Worm (Caenorhabditis elegans) whole organism, young adult: ENCODE measurements around the gene Y54G2A.15.

Source experiments
- C06A6.2 ChIP-seq: fragments of 200-800 bp; sonication (Bioruptor generic); conservative IDR thresholded peaks from 2 replicates; pipeline ENCODE4 v1.3.6; 2022; ENCODE audit warnings: missing genetic modification characterization, missing compliant biosample characterization
- F10E7.11 ChIP-seq: sonication (generic microtip); optimal IDR thresholded peaks from 2 replicates; lab custom pipeline; 2017; ENCODE audit warnings: mild to moderate bottlenecking, missing genetic modification characterization, moderate library complexity, missing compliant biosample characterization
- F22D6.2 ChIP-seq: sonication (generic microtip); optimal IDR thresholded peaks from 2 replicates; lab custom pipeline; 2016; ENCODE audit warnings: mild to moderate bottlenecking, missing genetic modification characterization, missing compliant biosample characterization
- F23B12.7 ChIP-seq: sonication (generic microtip); optimal IDR thresholded peaks from 2 replicates; lab custom pipeline; 2017; ENCODE audit warnings: missing genetic modification characterization, mild to moderate bottlenecking, missing compliant biosample characterization, antibody characterized with exemption, moderate library complexity; ENCODE audit not compliant: insufficient read depth
- F33H1.4 ChIP-seq: fragments of 200-800 bp; sonication (Bioruptor generic); IDR thresholded peaks from 2 replicates; pipeline ENCODE4 v1.3.6; 2022; ENCODE audit warnings: missing genetic modification reagents, missing genetic modification characterization, missing compliant biosample characterization
- F37B4.10 ChIP-seq: fragments of 200-800 bp; sonication (Bioruptor generic); IDR thresholded peaks from 2 replicates; pipeline ENCODE4 v1.3.6; 2022; ENCODE audit warnings: missing genetic modification characterization, missing compliant biosample characterization
- F57C9.4 ChIP-seq: sonication (generic microtip); optimal IDR thresholded peaks from 2 replicates; lab custom pipeline; 2017; ENCODE audit warnings: mild to moderate bottlenecking, missing genetic modification characterization, missing compliant biosample characterization
- K11D2.4 ChIP-seq: fragments of 200-800 bp; sonication (Bioruptor generic); IDR thresholded peaks from 2 replicates; pipeline ENCODE4 v1.3.6; 2022; ENCODE audit warnings: missing genetic modification reagents, missing genetic modification characterization, missing compliant biosample characterization
- Y79H2A.3 ChIP-seq: fragments of 200-800 bp; sonication (Bioruptor generic); conservative IDR thresholded peaks from 2 replicates; pipeline ENCODE4 v1.3.6; 2022; ENCODE audit warnings: missing genetic modification reagents, missing genetic modification characterization, missing compliant biosample characterization
- Y95B8A.8 ChIP-seq: fragments of 200-800 bp; sonication (Bioruptor generic); IDR thresholded peaks from 2 replicates; pipeline ENCODE4 v1.3.6; 2022; ENCODE audit warnings: missing genetic modification reagents, missing genetic modification characterization, missing compliant biosample characterization
- atf-7 ChIP-seq: sonication (generic microtip); optimal IDR thresholded peaks from 2 replicates; lab custom pipeline; 2017; ENCODE audit warnings: mild to moderate bottlenecking, missing genetic modification characterization, missing compliant biosample characterization
- athp-1 ChIP-seq: sonication (generic microtip); optimal IDR thresholded peaks from 2 replicates; lab custom pipeline; 2017; ENCODE audit warnings: mild to moderate bottlenecking, missing genetic modification characterization, missing compliant biosample characterization
- attf-3 ChIP-seq: fragments of 200-800 bp; sonication (Bioruptor generic); conservative IDR thresholded peaks from 2 replicates; pipeline ENCODE4 v1.3.6; 2022; ENCODE audit warnings: missing genetic modification reagents, missing genetic modification characterization, missing compliant biosample characterization
- attf-5 ChIP-seq: fragments of 200-800 bp; sonication (Bioruptor generic); optimal IDR thresholded peaks from 2 replicates; lab custom pipeline; 2018; ENCODE audit warnings: mild to moderate bottlenecking, missing genetic modification characterization, missing compliant biosample characterization
- attf-6 ChIP-seq: fragments of 200-800 bp; sonication (Bioruptor generic); IDR thresholded peaks from 2 replicates; pipeline ENCODE4 v1.3.6; 2022; ENCODE audit warnings: missing genetic modification reagents, missing genetic modification characterization, missing compliant biosample characterization
- ceh-27 ChIP-seq: fragments of 200-800 bp; sonication (Bioruptor generic); optimal IDR thresholded peaks from 2 replicates; lab custom pipeline; 2018; ENCODE audit warnings: mild to moderate bottlenecking, missing genetic modification characterization, moderate library complexity, missing compliant biosample characterization
- ceh-79 ChIP-seq: sonication (generic microtip); optimal IDR thresholded peaks from 2 replicates; lab custom pipeline; 2017; ENCODE audit warnings: mild to moderate bottlenecking, missing genetic modification characterization, missing compliant biosample characterization
- ceh-91 ChIP-seq: fragments of 200-800 bp; sonication (Bioruptor generic); IDR thresholded peaks from 2 replicates; pipeline ENCODE4 v1.3.6; 2022; ENCODE audit warnings: missing genetic modification reagents, missing genetic modification characterization, missing compliant biosample characterization
- efl-1 ChIP-seq: fragments of 150-350 bp; optimal IDR thresholded peaks from 2 replicates; lab custom pipeline; 2014; ENCODE audit warnings: missing biosample characterization, missing genetic modification reagents, missing genetic modification characterization
- egrh-3 ChIP-seq: fragments of 200-800 bp; sonication (Bioruptor generic); IDR thresholded peaks from 2 replicates; pipeline ENCODE4 v1.3.6; 2022; ENCODE audit warnings: missing genetic modification reagents, missing genetic modification characterization, missing compliant biosample characterization
- ekl-4 ChIP-seq: fragments of 200-800 bp; sonication (Bioruptor generic); IDR thresholded peaks from 2 replicates; pipeline ENCODE4 v1.3.6; 2022; ENCODE audit warnings: missing genetic modification reagents, missing genetic modification characterization, missing compliant biosample characterization
- ets-4 ChIP-seq: fragments of 200-800 bp; sonication (Bioruptor generic); optimal IDR thresholded peaks from 2 replicates; lab custom pipeline; 2018; ENCODE audit warnings: mild to moderate bottlenecking, missing genetic modification characterization, missing compliant biosample characterization
- hlh-12 ChIP-seq: sonication (generic microtip); optimal IDR thresholded peaks from 2 replicates; lab custom pipeline; 2016; ENCODE audit warnings: missing genetic modification characterization, missing compliant biosample characterization
- hmg-1.2 ChIP-seq: fragments of 200-800 bp; sonication (Bioruptor generic); IDR thresholded peaks from 2 replicates; pipeline ENCODE4 v1.3.6; 2022; ENCODE audit warnings: missing genetic modification reagents, missing genetic modification characterization, missing compliant biosample characterization
- hsf-1 ChIP-seq: fragments of 200-800 bp; sonication (Bioruptor generic); IDR thresholded peaks from 2 replicates; pipeline ENCODE4 v1.3.6; 2022; ENCODE audit warnings: missing genetic modification reagents, missing genetic modification characterization, missing compliant biosample characterization
- lag-1 ChIP-seq: fragments of 200-800 bp; sonication (Bioruptor generic); IDR thresholded peaks from 2 replicates; pipeline ENCODE4 v1.3.6; 2022; ENCODE audit warnings: missing genetic modification reagents, missing genetic modification characterization, missing compliant biosample characterization
- let-526 ChIP-seq: fragments of 200-800 bp; sonication (Bioruptor generic); IDR thresholded peaks from 2 replicates; pipeline ENCODE4 v1.3.6; 2022; ENCODE audit warnings: missing genetic modification reagents, missing genetic modification characterization, missing compliant biosample characterization
- lin-26 ChIP-seq: fragments of 200-800 bp; sonication (Bioruptor generic); IDR thresholded peaks from 2 replicates; pipeline ENCODE4 v1.3.6; 2022; ENCODE audit warnings: missing genetic modification reagents, missing genetic modification characterization, missing compliant biosample characterization
- lin-35 ChIP-seq, 3 experiments: fragments of 150-350 bp in 2 of 3; sonication (generic microtip) in 1 of 3; optimal IDR thresholded peaks; 2 replicates each; lab custom pipeline; 2014 to 2018; ENCODE audit warnings: missing biosample characterization in 3 of 3, missing genetic modification characterization in 3 of 3, missing genetic modification reagents in 3 of 3
- lin-40 ChIP-seq: sonication (generic microtip); optimal IDR thresholded peaks from 2 replicates; lab custom pipeline; 2016; ENCODE audit warnings: missing genetic modification characterization, mild to moderate bottlenecking, missing compliant biosample characterization, missing genotype, missing genetic modification reagents
- lsl-1 ChIP-seq: fragments of 200-800 bp; sonication (Bioruptor generic); optimal IDR thresholded peaks from 2 replicates; lab custom pipeline; 2018; ENCODE audit warnings: mild to moderate bottlenecking, missing genetic modification characterization, moderate library complexity, missing compliant biosample characterization
- madf-3 ChIP-seq: fragments of 200-800 bp; sonication (Bioruptor generic); IDR thresholded peaks from 2 replicates; pipeline ENCODE4 v1.3.6; 2022; ENCODE audit warnings: missing genetic modification reagents, missing genetic modification characterization, missing compliant biosample characterization
- madf-6 ChIP-seq: fragments of 200-800 bp; sonication (Bioruptor generic); IDR thresholded peaks from 2 replicates; pipeline ENCODE4 v1.3.6; 2022; ENCODE audit warnings: missing genetic modification reagents, missing genetic modification characterization, missing compliant biosample characterization
- madf-8 ChIP-seq: fragments of 200-800 bp; sonication (Bioruptor generic); conservative IDR thresholded peaks from 2 replicates; pipeline ENCODE4 v1.3.6; 2022; ENCODE audit warnings: missing genetic modification reagents, missing genetic modification characterization, missing compliant biosample characterization
- mel-28 ChIP-seq: sonication (generic microtip); optimal IDR thresholded peaks from 2 replicates; lab custom pipeline; 2016; ENCODE audit warnings: borderline replicate concordance, mild to moderate bottlenecking, missing genetic modification characterization, missing compliant biosample characterization
- nhr-90 ChIP-seq: sonication (generic microtip); optimal IDR thresholded peaks from 2 replicates; lab custom pipeline; 2016; ENCODE audit warnings: missing genotype, mild to moderate bottlenecking, missing genetic modification characterization, missing compliant biosample characterization
- pbrm-1 ChIP-seq: fragments of 200-800 bp; sonication (Bioruptor generic); IDR thresholded peaks from 2 replicates; pipeline ENCODE4 v1.3.6; 2022; ENCODE audit warnings: missing genetic modification reagents, missing genetic modification characterization, missing compliant biosample characterization
- pha-4 ChIP-seq: fragments of 150-350 bp; sonication (generic microtip); optimal IDR thresholded peaks from 2 replicates; lab custom pipeline; 2014; ENCODE audit warnings: missing biosample characterization, missing genetic modification reagents, missing genetic modification characterization
- rcor-1 ChIP-seq: fragments of 200-800 bp; sonication (Bioruptor generic); IDR thresholded peaks from 2 replicates; pipeline ENCODE4 v1.3.6; 2022; ENCODE audit warnings: missing genetic modification reagents, missing genetic modification characterization, missing compliant biosample characterization
- repo-1 ChIP-seq: sonication (generic microtip); optimal IDR thresholded peaks from 2 replicates; lab custom pipeline; 2017; ENCODE audit warnings: mild to moderate bottlenecking, missing genetic modification characterization, missing compliant biosample characterization
- snpc-1.3 ChIP-seq: sonication (generic microtip); optimal IDR thresholded peaks from 2 replicates; lab custom pipeline; 2017; ENCODE audit warnings: missing genetic modification characterization, mild to moderate bottlenecking, missing compliant biosample characterization, antibody characterized with exemption, moderate library complexity, missing genotype, missing genetic modification reagents; ENCODE audit not compliant: insufficient read depth
- snpc-3.4 ChIP-seq: sonication (generic microtip); optimal IDR thresholded peaks from 2 replicates; lab custom pipeline; 2017; ENCODE audit warnings: missing genetic modification characterization, mild to moderate bottlenecking, missing compliant biosample characterization, antibody characterized with exemption, moderate library complexity, missing genotype, missing genetic modification reagents
- tbp1 ChIP-seq: fragments of 200-800 bp; sonication (Bioruptor generic); optimal IDR thresholded peaks from 2 replicates; lab custom pipeline; 2018; ENCODE audit warnings: mild to moderate bottlenecking, missing genetic modification characterization, missing compliant biosample characterization
- tbx-9 ChIP-seq: sonication (generic microtip); optimal IDR thresholded peaks from 2 replicates; lab custom pipeline; 2016; ENCODE audit warnings: borderline replicate concordance, missing genetic modification characterization, inconsistent platforms, missing compliant biosample characterization
- unc-62 ChIP-seq: fragments of 150-350 bp; optimal IDR thresholded peaks from 2 replicates; lab custom pipeline; 2014; ENCODE audit warnings: missing biosample characterization, missing genetic modification reagents, missing genetic modification characterization
- xnd-1 ChIP-seq: sonication (generic microtip); optimal IDR thresholded peaks from 2 replicates; lab custom pipeline; 2016; ENCODE audit warnings: missing genotype, missing genetic modification reagents, missing genetic modification characterization, missing compliant biosample characterization
- zim-3 ChIP-seq: sonication (generic microtip); optimal IDR thresholded peaks from 2 replicates; lab custom pipeline; 2017; ENCODE audit warnings: mild to moderate bottlenecking, missing genetic modification characterization, moderate library complexity, missing compliant biosample characterization
- ztf-26 ChIP-seq: sonication (generic microtip); optimal IDR thresholded peaks from 2 replicates; lab custom pipeline; 2017; ENCODE audit warnings: missing genetic modification characterization, missing compliant biosample characterization

Gene Y54G2A.15

DNA sequence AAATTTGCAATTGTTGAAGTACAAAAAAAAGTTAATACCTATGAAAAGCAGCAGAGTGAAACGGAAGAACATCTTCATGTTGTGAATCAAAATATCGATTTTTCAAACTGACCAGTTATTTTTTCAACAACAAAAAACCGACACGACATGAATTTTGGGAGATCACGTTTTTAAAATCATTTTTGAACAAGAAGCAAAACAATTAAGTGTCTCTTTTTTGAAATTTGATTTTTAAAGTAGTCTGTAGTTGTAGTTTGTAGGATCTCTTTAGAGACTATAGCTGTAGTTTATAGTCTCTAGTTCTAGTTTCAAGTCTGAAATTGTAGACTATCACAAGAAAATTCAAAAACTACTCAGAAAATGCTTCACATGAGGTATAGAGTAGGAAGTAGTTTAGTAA, at the start of gene Y54G2A.15:
Y54G2A.15 (minus strand) TSS at position 101 of the 400 bp plus-strand sequence.
- TF ChIP-seq ekl-4 (GFP tag; lab: Robert Waterston, UW) (no peak), repo-1 (tag; lab: Kevin White, UChicago) (no peak), lin-35 (GFP tag; optimal IDR thresholded peaks at IDR 0.05; lab: Kevin White, UChicago) (no peak), snpc-3.4 (tag; lab: Kevin White, UChicago) (no peak)

- TF ChIP-seq F23B12.7 (tag; lab: Kevin White, UChicago) (no peak), attf-3 (GFP tag; lab: Robert Waterston, UW) (no peak), madf-6 (GFP tag; lab: Robert Waterston, UW) (peak; percentile 75), nhr-90 (tag; lab: Kevin White, UChicago) (no peak), tbp1 (GFP tag; lab: Kevin White, UChicago) (no peak), attf-6 (GFP tag; lab: Robert Waterston, UW) (no peak), unc-62 (GFP tag; lab: Kevin White, UChicago) (no peak), pbrm-1 (GFP tag; lab: Robert Waterston, UW) (no peak), zim-3 (tag; lab: Kevin White, UChicago) (no peak), lag-1 (GFP tag; lab: Robert Waterston, UW) (no peak), hmg-1.2 (GFP tag; lab: Robert Waterston, UW) (no peak), efl-1 (GFP tag; lab: Kevin White, UChicago) (peak; percentile 18), atf-7 (tag; lab: Kevin White, UChicago) (no peak), mel-28 (no peak), egrh-3 (GFP tag; lab: Robert Waterston, UW) (no peak), pha-4 (tag; lab: Kevin White, UChicago) (no peak), C06A6.2 (GFP tag; lab: Robert Waterston, UW) (no peak), madf-3 (GFP tag; lab: Robert Waterston, UW) (no peak), xnd-1 (peak; percentile 3), rcor-1 (GFP tag; lab: Robert Waterston, UW) (no peak), lin-26 (GFP tag; lab: Robert Waterston, UW) (no peak), tbx-9 (tag; lab: Kevin White, UChicago) (no peak), ceh-91 (0 out of 2 replicates have a peak, but pooled peaks have one; percentile 27), F37B4.10 (no peak), F57C9.4 (tag; lab: Kevin White, UChicago) (no peak), ekl-4 (GFP tag; lab: Robert Waterston, UW) (no peak), F33H1.4 (peak; percentile 84), hsf-1 (GFP tag; lab: Robert Waterston, UW) (no peak), ceh-27 (GFP tag; lab: Kevin White, UChicago) (no peak), snpc-1.3 (no peak), F10E7.11 (tag; lab: Kevin White, UChicago) (no peak), lin-40 (tag; lab: Kevin White, UChicago) (no peak), lsl-1 (GFP tag; lab: Kevin White, UChicago) (peak; percentile 91), let-526 (GFP tag; lab: Robert Waterston, UW) (no peak), hlh-12 (tag; lab: Kevin White, UChicago) (no peak), athp-1 (tag; lab: Kevin White, UChicago) (no peak), Y95B8A.8 (GFP tag; lab: Robert Waterston, UW) (no peak), ceh-79 (no peak), madf-8 (GFP tag; lab: Robert Waterston, UW) (peak; percentile 26; the same call in 1 of the 2 replicates), ets-4 (no peak), Y79H2A.3 (GFP tag; lab: Robert Waterston, UW) (no peak), K11D2.4 (no peak), F22D6.2 (tag; lab: Kevin White, UChicago) (no peak), ztf-26 (no peak), attf-5 (GFP tag; lab: Kevin White, UChicago) (no peak)
These were observed 49.7 kb upstream of the Y54G2A.15 start for ce11 chrIV:2893486-2893842.
